Worm (Caenorhabditis elegans): ENCODE data around the gene ugt-47.

ce11 chrV:10112187-10112586, 13.8 kb upstream of the ugt-47 start, which contains the start of gene C08B6.3:
- TF ChIP-seq unc-62 (GFP tag; optimal IDR thresholded peaks at IDR 0.05) (no peak), lin-13 (tag; optimal IDR thresholded peaks at IDR 0.05) (no peak), elt-3 (tag; optimal IDR thresholded peaks at IDR 0.05) (no peak), tbx-8 (GFP tag; optimal IDR thresholded peaks at IDR 0.05) (no peak)
